Worm (Caenorhabditis elegans): ENCODE measurements around the gene ZK1248.5.

The ZK1248.5 gene

DNA sequence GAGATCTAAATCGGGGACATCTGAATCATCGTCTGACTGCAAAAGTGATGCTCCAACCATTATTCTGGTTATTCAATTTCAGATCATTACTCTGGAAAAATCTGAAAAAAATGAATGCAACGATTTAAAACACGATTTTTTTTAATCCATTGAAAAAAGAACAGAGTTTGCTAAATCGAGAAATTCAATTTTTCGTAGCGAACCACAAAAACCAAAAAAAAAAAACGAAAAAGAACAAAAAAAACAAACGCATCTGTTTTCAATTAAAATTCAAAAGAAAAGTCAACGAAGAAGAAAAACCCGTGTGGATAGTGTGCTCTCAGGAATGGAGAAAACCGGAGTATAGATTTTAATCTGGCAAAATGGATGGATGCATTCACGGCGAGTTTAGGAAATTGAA is 48.0 kb downstream of the ZK1248.5 start, which contains the start of gene F55C12.4:
Gene F55C12.4, minus strand, starts transcription at position 101 of the 400 bp plus-strand sequence.
- TF ChIP-seq unc-39 (tag; optimal IDR thresholded peaks at IDR 0.05) (no peak), nhr-43 (tag; optimal IDR thresholded peaks at IDR 0.05; ENCODE audit: poor library complexity, severe bottlenecking) (no peak), nfya-1 (tag; optimal IDR thresholded peaks at IDR 0.05; ENCODE audit: insufficient read depth) (no peak), mdl-1 (tag; optimal IDR thresholded peaks at IDR 0.05) (no peak), ceh-28 (tag; optimal IDR thresholded peaks at IDR 0.05) (no peak), unc-62 (GFP tag; optimal IDR thresholded peaks at IDR 0.05) (no peak), ama-1 (optimal IDR thresholded peaks at IDR 0.05) (no peak), nhr-77 (tag; optimal IDR thresholded peaks at IDR 0.05) (no peak), R02D3.7 (tag; optimal IDR thresholded peaks at IDR 0.05) (no peak), ceh-82 (tag; optimal IDR thresholded peaks at IDR 0.05) (no peak), jun-1 (tag; optimal IDR thresholded peaks at IDR 0.05) (no peak), ztf-4 (tag; optimal IDR thresholded peaks at IDR 0.05) (no peak), ZK546.5 (tag; optimal IDR thresholded peaks at IDR 0.05) (no peak), zag-1 (tag; optimal IDR thresholded peaks at IDR 0.05) (no peak), elt-1 (tag; optimal IDR thresholded peaks at IDR 0.05) (no peak)

DNA sequence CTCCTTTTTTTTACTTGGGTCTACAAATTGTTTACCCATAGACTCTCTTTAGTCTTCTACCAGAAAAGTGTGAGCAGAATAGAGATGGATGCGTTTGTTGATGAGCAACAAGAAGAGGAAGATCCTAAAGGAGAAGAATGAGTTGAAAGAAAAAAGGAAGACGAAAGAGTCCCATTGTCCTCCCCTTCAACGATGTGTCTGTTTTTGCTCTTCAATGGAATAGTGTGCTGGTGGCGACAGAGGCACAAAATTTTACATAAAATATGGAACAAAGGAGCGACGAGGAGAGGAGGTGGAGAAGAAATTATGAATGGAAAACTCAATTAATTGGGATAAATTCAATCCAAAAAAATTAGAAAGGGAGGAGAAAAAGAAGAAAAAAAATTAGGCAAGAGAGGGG is 50.3 kb downstream of the ZK1248.5 start:
- TF ChIP-seq nhr-25 (tag; optimal IDR thresholded peaks at IDR 0.05) (no peak), nfya-1 (tag; optimal IDR thresholded peaks at IDR 0.05; ENCODE audit: insufficient read depth) (peak; percentile 7), fkh-10 (GFP tag; optimal IDR thresholded peaks at IDR 0.05) (peak; percentile 76)

All from whole organism, L3 larva.